Worm (Caenorhabditis elegans) whole organism, young adult: ENCODE data around the gene F41F3.3.

Source experiments
- B0035.1 ChIP-seq: sonication (generic microtip); optimal IDR thresholded peaks from 2 replicates; lab custom pipeline; 2016; ENCODE audit warnings: missing genetic modification characterization, mild to moderate bottlenecking, missing compliant biosample characterization, missing genotype, missing genetic modification reagents
- F57C9.4 ChIP-seq: sonication (generic microtip); optimal IDR thresholded peaks from 2 replicates; lab custom pipeline; 2017; ENCODE audit warnings: mild to moderate bottlenecking, missing genetic modification characterization, missing compliant biosample characterization
- K11D2.4 ChIP-seq: fragments of 200-800 bp; sonication (Bioruptor generic); IDR thresholded peaks from 2 replicates; pipeline ENCODE4 v1.3.6; 2022; ENCODE audit warnings: missing genetic modification reagents, missing genetic modification characterization, missing compliant biosample characterization
- K12H6.12 ChIP-seq: fragments of 200-800 bp; sonication (Bioruptor generic); optimal IDR thresholded peaks from 2 replicates; lab custom pipeline; 2018; ENCODE audit warnings: mild to moderate bottlenecking, missing genetic modification characterization, missing compliant biosample characterization
- Y53G8AR.9 ChIP-seq: fragments of 200-800 bp; sonication (Bioruptor generic); conservative IDR thresholded peaks from 2 replicates; pipeline ENCODE4 v1.3.6; 2022; ENCODE audit warnings: missing genetic modification reagents, missing genetic modification characterization, missing compliant biosample characterization
- Y56A3A.18 ChIP-seq: fragments of 200-800 bp; sonication (Bioruptor generic); IDR thresholded peaks from 2 replicates; pipeline ENCODE4 v1.3.6; 2022; ENCODE audit warnings: missing genetic modification reagents, missing genetic modification characterization, missing compliant biosample characterization
- Y67H2A.10 ChIP-seq: fragments of 200-800 bp; sonication (Bioruptor generic); conservative IDR thresholded peaks from 2 replicates; pipeline ENCODE4 v1.3.6; 2022; ENCODE audit warnings: missing genetic modification reagents, missing genetic modification characterization, missing compliant biosample characterization
- attf-3 ChIP-seq: fragments of 200-800 bp; sonication (Bioruptor generic); conservative IDR thresholded peaks from 2 replicates; pipeline ENCODE4 v1.3.6; 2022; ENCODE audit warnings: missing genetic modification reagents, missing genetic modification characterization, missing compliant biosample characterization
- ccch-3 ChIP-seq: fragments of 200-800 bp; sonication (Bioruptor generic); optimal IDR thresholded peaks from 2 replicates; lab custom pipeline; 2018; ENCODE audit warnings: mild to moderate bottlenecking, missing genetic modification characterization, missing compliant biosample characterization
- ceh-27 ChIP-seq: fragments of 200-800 bp; sonication (Bioruptor generic); optimal IDR thresholded peaks from 2 replicates; lab custom pipeline; 2018; ENCODE audit warnings: mild to moderate bottlenecking, missing genetic modification characterization, moderate library complexity, missing compliant biosample characterization
- ceh-40 ChIP-seq: fragments of 200-800 bp; sonication (Bioruptor generic); IDR thresholded peaks from 2 replicates; pipeline ENCODE4 v1.3.6; 2022; ENCODE audit warnings: missing genetic modification characterization, missing compliant biosample characterization
- ceh-79 ChIP-seq: sonication (generic microtip); optimal IDR thresholded peaks from 2 replicates; lab custom pipeline; 2017; ENCODE audit warnings: mild to moderate bottlenecking, missing genetic modification characterization, missing compliant biosample characterization
- chd-7 ChIP-seq: sonication (generic microtip); optimal IDR thresholded peaks from 2 replicates; lab custom pipeline; 2016; ENCODE audit warnings: mild to moderate bottlenecking, missing genetic modification characterization, moderate library complexity, missing compliant biosample characterization
- die-1 ChIP-seq: sonication (generic microtip); optimal IDR thresholded peaks from 2 replicates; lab custom pipeline; 2016; ENCODE audit warnings: missing genotype, mild to moderate bottlenecking, missing genetic modification characterization, missing compliant biosample characterization
- dpff-1 ChIP-seq: sonication (generic microtip); optimal IDR thresholded peaks from 2 replicates; lab custom pipeline; 2017; ENCODE audit warnings: mild to moderate bottlenecking, missing genetic modification characterization, missing compliant biosample characterization
- egl-18 ChIP-seq: fragments of 200-800 bp; sonication (Bioruptor generic); IDR thresholded peaks from 2 replicates; pipeline ENCODE4 v1.3.6; 2022; ENCODE audit warnings: missing genetic modification reagents, missing genetic modification characterization, missing compliant biosample characterization
- egl-44 ChIP-seq: fragments of 200-800 bp; sonication (Bioruptor generic); IDR thresholded peaks from 2 replicates; pipeline ENCODE4 v1.3.6; 2022; ENCODE audit warnings: missing genetic modification reagents, missing genetic modification characterization, missing compliant biosample characterization
- ekl-4 ChIP-seq: fragments of 200-800 bp; sonication (Bioruptor generic); IDR thresholded peaks from 2 replicates; pipeline ENCODE4 v1.3.6; 2022; ENCODE audit warnings: missing genetic modification reagents, missing genetic modification characterization, missing compliant biosample characterization
- gei-17 ChIP-seq: fragments of 200-800 bp; sonication (Bioruptor generic); optimal IDR thresholded peaks from 2 replicates; lab custom pipeline; 2018; ENCODE audit warnings: mild to moderate bottlenecking, missing genetic modification characterization, missing compliant biosample characterization
- hmg-1.2 ChIP-seq: fragments of 200-800 bp; sonication (Bioruptor generic); IDR thresholded peaks from 2 replicates; pipeline ENCODE4 v1.3.6; 2022; ENCODE audit warnings: missing genetic modification reagents, missing genetic modification characterization, missing compliant biosample characterization
- lin-26 ChIP-seq: fragments of 200-800 bp; sonication (Bioruptor generic); IDR thresholded peaks from 2 replicates; pipeline ENCODE4 v1.3.6; 2022; ENCODE audit warnings: missing genetic modification reagents, missing genetic modification characterization, missing compliant biosample characterization
- lin-54 ChIP-seq: fragments of 200-800 bp; sonication (Bioruptor generic); optimal IDR thresholded peaks from 2 replicates; lab custom pipeline; 2018; ENCODE audit warnings: mild to moderate bottlenecking, missing genetic modification characterization, missing compliant biosample characterization
- lsy-27 ChIP-seq: sonication (generic microtip); optimal IDR thresholded peaks from 2 replicates; lab custom pipeline; 2017; ENCODE audit warnings: missing genetic modification characterization, mild to moderate bottlenecking, missing compliant biosample characterization, antibody characterized with exemption, missing genotype, borderline replicate concordance; ENCODE audit not compliant: insufficient read depth
- mes-4 ChIP-seq: sonication (generic microtip); optimal IDR thresholded peaks from 2 replicates; lab custom pipeline; 2016; ENCODE audit warnings: missing genotype, missing genetic modification characterization, missing compliant biosample characterization
- mxl-1 ChIP-seq: sonication (generic microtip); optimal IDR thresholded peaks from 2 replicates; lab custom pipeline; 2016; ENCODE audit warnings: missing genetic modification characterization, missing compliant biosample characterization
- nfya-2 ChIP-seq: fragments of 200-800 bp; sonication (Bioruptor generic); IDR thresholded peaks from 2 replicates; pipeline ENCODE4 v1.3.6; 2022; ENCODE audit warnings: missing genetic modification reagents, missing genetic modification characterization, missing compliant biosample characterization
- nhr-120 ChIP-seq: fragments of 200-800 bp; sonication (Bioruptor generic); IDR thresholded peaks from 2 replicates; pipeline ENCODE4 v1.3.6; 2022; ENCODE audit warnings: missing genetic modification characterization, missing compliant biosample characterization
- snpc-1.1 ChIP-seq: sonication (generic microtip); optimal IDR thresholded peaks from 2 replicates; lab custom pipeline; 2017; ENCODE audit warnings: missing genetic modification characterization, mild to moderate bottlenecking, missing compliant biosample characterization, antibody characterized with exemption, moderate library complexity, missing genotype, missing genetic modification reagents; ENCODE audit not compliant: insufficient read depth
- snpc-4 ChIP-seq, 5 experiments: fragments of 150-350 bp in 1 of 5; sonication (generic microtip) in 4 of 5; optimal IDR thresholded peaks; 2 replicates each; lab custom pipeline; 2014 to 2018; ENCODE audit warnings: missing genetic modification characterization in 5 of 5, missing biosample characterization in 3 of 5, antibody characterized with exemption in 2 of 5, mild to moderate bottlenecking in 2 of 5, missing compliant biosample characterization in 2 of 5, missing genotype in 2 of 5, moderate library complexity in 2 of 5, missing genetic modification reagents in 1 of 5
- tlf-1 ChIP-seq: fragments of 200-800 bp; sonication (Bioruptor generic); optimal IDR thresholded peaks from 2 replicates; lab custom pipeline; 2018; ENCODE audit warnings: mild to moderate bottlenecking, missing genetic modification characterization, missing compliant biosample characterization
- zfh-2 ChIP-seq: fragments of 200-800 bp; sonication (Bioruptor generic); conservative IDR thresholded peaks from 2 replicates; pipeline ENCODE4 v1.3.6; 2022; ENCODE audit warnings: missing genetic modification reagents, missing genetic modification characterization, missing compliant biosample characterization
- ztf-22 ChIP-seq: fragments of 200-800 bp; sonication (Bioruptor generic); optimal IDR thresholded peaks from 2 replicates; lab custom pipeline; 2018; ENCODE audit warnings: mild to moderate bottlenecking, missing genetic modification characterization, moderate library complexity, missing compliant biosample characterization
- ztf-25 ChIP-seq: fragments of 200-800 bp; sonication (Bioruptor generic); IDR thresholded peaks from 2 replicates; pipeline ENCODE4 v1.3.6; 2022; ENCODE audit warnings: missing genetic modification reagents, missing genetic modification characterization, missing compliant biosample characterization

F41F3.3 gene

DNA sequence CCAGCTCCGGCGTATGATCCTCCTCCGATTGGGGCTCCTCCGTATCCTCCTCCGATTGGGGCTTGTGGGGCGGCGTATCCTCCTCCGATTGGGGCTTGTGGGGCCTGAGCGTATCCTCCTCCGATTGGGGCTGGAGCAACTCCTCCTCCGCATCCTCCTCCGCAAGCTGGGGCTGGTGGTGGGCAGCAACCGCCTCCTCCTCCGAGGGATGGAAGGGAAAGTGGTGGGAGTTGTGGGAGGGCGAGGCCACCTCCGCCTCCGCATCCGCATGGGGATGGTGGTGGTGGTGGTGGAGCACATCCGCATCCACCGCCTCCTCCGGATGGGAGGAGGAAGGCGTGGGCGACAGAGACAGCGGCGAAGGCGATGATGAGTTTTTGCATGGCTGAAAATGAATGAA is at the start of gene F41F3.3 (continued):
- TF ChIP-seq die-1 (tag; lab: Kevin White, UChicago) (no peak), hmg-1.2 (GFP tag; lab: Robert Waterston, UW) (no peak), Y53G8AR.9 (no peak), chd-7 (tag; lab: Kevin White, UChicago) (peak; percentile 33), ztf-22 (GFP tag; lab: Kevin White, UChicago) (peak; percentile 4), ccch-3 (GFP tag; lab: Kevin White, UChicago) (no peak), lin-26 (no peak), zfh-2 (GFP tag; lab: Robert Waterston, UW) (peak; percentile 97), snpc-4 (GFP tag; optimal IDR thresholded peaks at IDR 0.05; lab: Kevin White, UChicago) (no peak), snpc-4 (tag; optimal IDR thresholded peaks at IDR 0.05; lab: Kevin White, UChicago) (no peak), nfya-2 (GFP tag; lab: Robert Waterston, UW) (no peak), egl-44 (GFP tag; lab: Robert Waterston, UW) (no peak), lsy-27 (tag; lab: Kevin White, UChicago) (no peak), tlf-1 (no peak), attf-3 (GFP tag; lab: Robert Waterston, UW) (no peak), mes-4 (tag; lab: Kevin White, UChicago) (no peak), dpff-1 (tag; lab: Kevin White, UChicago) (no peak), F57C9.4 (no peak), Y56A3A.18 (GFP tag; lab: Robert Waterston, UW) (no peak)

DNA sequence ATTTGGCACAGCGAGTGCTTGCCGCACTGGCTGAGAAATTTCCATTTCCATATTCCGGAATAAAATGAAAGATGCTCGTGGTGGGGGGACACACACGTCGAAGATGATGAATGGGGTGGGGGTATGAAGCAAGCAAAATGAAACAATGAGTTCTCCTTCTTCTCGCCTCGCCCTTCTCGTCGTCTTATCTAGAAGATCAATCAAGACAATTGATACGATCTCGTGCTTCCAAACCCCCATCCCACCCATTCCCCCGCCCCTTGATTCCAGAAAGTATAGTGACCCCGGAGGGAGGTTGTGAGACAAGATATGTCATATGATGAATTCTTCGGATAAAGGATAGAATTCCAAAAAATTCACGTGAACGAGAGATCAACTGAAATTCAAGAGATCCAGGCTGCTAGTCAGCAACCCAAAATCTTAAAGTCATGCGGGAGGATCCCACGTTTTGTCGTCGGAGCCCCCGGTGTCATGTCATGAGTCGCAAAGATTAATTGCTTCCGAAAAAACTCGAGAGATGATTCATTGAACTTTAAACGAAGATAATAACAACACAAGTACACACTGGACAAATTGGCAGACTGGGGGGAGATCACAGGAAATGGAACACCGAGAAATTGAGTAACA is 46.5 kb upstream of the F41F3.3 start:
- TF ChIP-seq chd-7 (tag; lab: Kevin White, UChicago) (no peak), ceh-40 (no peak), dpff-1 (tag; lab: Kevin White, UChicago) (peak; percentile 16), K12H6.12 (tag; lab: Kevin White, UChicago) (peak; percentile 26)

DNA sequence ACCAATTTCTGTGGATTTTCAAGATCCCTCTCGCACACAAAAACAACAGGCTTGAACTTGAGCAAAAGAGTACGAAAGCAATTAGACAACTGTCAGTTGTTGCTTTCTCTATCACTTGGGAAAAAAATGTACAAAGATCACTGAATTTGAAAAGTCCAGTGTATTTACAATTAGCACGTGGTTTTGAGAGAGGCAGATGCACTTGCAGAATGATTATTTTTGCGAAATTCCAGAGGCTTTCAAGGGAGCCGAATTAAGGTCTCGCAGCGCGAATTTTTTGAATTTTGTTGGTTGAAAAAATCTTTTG is 45.2 kb upstream of the F41F3.3 start:
- no peak for TF ChIP-seq ekl-4 (GFP tag; lab: Robert Waterston, UW)
- TF ChIP-seq lin-54 (GFP tag; lab: Kevin White, UChicago) = no peak
- TF ChIP-seq K12H6.12 (tag; lab: Kevin White, UChicago) = no peak
- no peak for TF ChIP-seq egl-18 (GFP tag; lab: Robert Waterston, UW)
- TF ChIP-seq egl-44 (GFP tag; lab: Robert Waterston, UW) = no peak
- TF ChIP-seq K11D2.4 (GFP tag; lab: Robert Waterston, UW) = no peak
- TF ChIP-seq ztf-22 (GFP tag; lab: Kevin White, UChicago) = no peak
- no peak for TF ChIP-seq Y67H2A.10 (GFP tag; lab: Robert Waterston, UW)
- TF ChIP-seq ceh-27 (GFP tag; lab: Kevin White, UChicago) = no peak
- no peak for TF ChIP-seq mxl-1
- no peak for TF ChIP-seq gei-17
- TF ChIP-seq nhr-120 = no peak
- no peak for TF ChIP-seq ceh-79 (tag; lab: Kevin White, UChicago)
- no peak for TF ChIP-seq Y53G8AR.9
- TF ChIP-seq snpc-1.1 = no peak
- no peak for TF ChIP-seq B0035.1
- no peak for TF ChIP-seq ztf-25 (GFP tag; lab: Robert Waterston, UW)
